Worm (Caenorhabditis elegans) whole organism, mixed stage, embryonic: ENCODE measurements around the gene Y97E10AR.8.
A peak's percentile ranks its signal among the peaks of the same experiment; 100 is the strongest.

Experiments
- flh-1 ChIP-seq: fragments of 200-800 bp; sonication (Bioruptor generic); optimal IDR thresholded peaks from 2 replicates; lab custom pipeline; 2018; ENCODE audit warnings: mild to moderate bottlenecking, missing genetic modification characterization, moderate library complexity, missing compliant biosample characterization
- nhr-76 ChIP-seq: sonication (generic microtip); optimal IDR thresholded peaks from 2 replicates; lab custom pipeline; 2017; ENCODE audit warnings: missing biosample characterization, missing genetic modification characterization
- pha-4 ChIP-seq: fragments of 150-350 bp; optimal IDR thresholded peaks from 2 replicates; lab custom pipeline; 2018; ENCODE audit warnings: missing biosample characterization, missing genetic modification reagents, missing genetic modification characterization
- unc-62 ChIP-seq: fragments of 150-350 bp; optimal IDR thresholded peaks from 2 replicates; lab custom pipeline; 2014; ENCODE audit warnings: missing biosample characterization, missing genetic modification reagents, missing genetic modification characterization

DNA sequence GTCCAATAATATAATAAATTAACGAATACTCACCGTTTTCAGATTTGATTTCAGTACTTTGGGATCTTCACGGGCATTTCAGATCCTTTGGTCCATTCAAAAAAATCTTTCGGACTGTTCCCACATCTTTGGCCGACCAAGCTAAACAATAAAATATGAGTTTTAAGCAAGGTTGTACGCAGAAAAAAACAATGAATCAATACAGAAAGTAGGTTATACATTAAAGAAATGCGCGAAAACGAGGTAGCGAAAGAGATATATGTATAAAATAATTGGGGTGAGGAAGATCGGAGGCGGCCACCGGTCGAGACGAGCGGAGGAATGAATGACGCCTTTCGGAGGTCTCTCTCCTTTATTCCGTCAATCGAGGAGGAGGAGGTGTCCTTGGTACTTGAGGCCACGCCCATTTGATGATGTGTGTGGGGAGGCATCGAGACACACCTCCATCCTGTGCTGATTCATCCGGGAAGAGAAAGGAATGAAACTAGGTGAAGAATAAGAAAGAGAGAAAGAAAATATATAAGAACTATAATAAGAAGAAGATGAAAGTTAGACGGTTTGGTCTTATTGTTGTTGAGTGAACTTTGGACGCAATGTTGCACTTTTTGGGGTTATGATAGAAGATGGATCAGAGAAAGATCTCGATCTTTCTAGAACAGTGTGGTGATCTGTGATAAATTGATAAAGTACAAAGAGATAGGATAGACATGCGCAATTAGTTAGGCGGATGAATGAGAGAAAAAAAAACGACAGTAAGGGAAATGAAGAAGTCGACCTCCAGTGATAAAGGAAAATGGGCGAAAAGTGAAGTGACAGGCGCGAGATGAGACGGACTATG, 35.4 kb downstream of the Y97E10AR.8 start:
- no peak for TF ChIP-seq flh-1 (GFP tag; lab: Kevin White, UChicago)
- TF ChIP-seq nhr-76, result no peak
- TF ChIP-seq unc-62, result peak; percentile 43
- TF ChIP-seq pha-4 (tag; lab: Kevin White, UChicago), result no peak
